Worm (Caenorhabditis elegans) whole organism, young adult: Measurements from ENCODE around the gene ttyh-1.

Source experiments
- B0019.2 ChIP-seq: fragments of 200-800 bp; sonication (Bioruptor generic); conservative IDR thresholded peaks from 2 replicates; pipeline ENCODE4 v1.3.6; 2022; ENCODE audit warnings: missing genetic modification reagents, missing genetic modification characterization, missing compliant biosample characterization
- F22D6.2 ChIP-seq: sonication (generic microtip); optimal IDR thresholded peaks from 2 replicates; lab custom pipeline; 2016; ENCODE audit warnings: mild to moderate bottlenecking, missing genetic modification characterization, missing compliant biosample characterization
- F39B2.1 ChIP-seq: fragments of 200-800 bp; sonication (Bioruptor generic); IDR thresholded peaks from 2 replicates; pipeline ENCODE4 v1.3.6; 2022; ENCODE audit warnings: missing genetic modification reagents, missing genetic modification characterization, missing compliant biosample characterization
- F49E8.2 ChIP-seq: sonication (generic microtip); optimal IDR thresholded peaks from 3 replicates; lab custom pipeline; 2017; ENCODE audit warnings: missing genetic modification characterization, mild to moderate bottlenecking, missing compliant biosample characterization, antibody characterized with exemption, moderate library complexity; ENCODE audit not compliant: insufficient read depth
- F55B11.4 ChIP-seq: sonication (generic microtip); optimal IDR thresholded peaks from 2 replicates; lab custom pipeline; 2016; ENCODE audit warnings: missing compliant biosample characterization, missing genetic modification characterization, borderline replicate concordance; ENCODE audit not compliant: insufficient read depth
- K12H6.12 ChIP-seq: fragments of 200-800 bp; sonication (Bioruptor generic); optimal IDR thresholded peaks from 2 replicates; lab custom pipeline; 2018; ENCODE audit warnings: mild to moderate bottlenecking, missing genetic modification characterization, missing compliant biosample characterization
- T07F8.4 ChIP-seq: sonication (generic microtip); optimal IDR thresholded peaks from 2 replicates; lab custom pipeline; 2016; ENCODE audit warnings: mild to moderate bottlenecking, missing genetic modification characterization, moderate library complexity, missing compliant biosample characterization
- ZK185.1 ChIP-seq: sonication (generic microtip); optimal IDR thresholded peaks from 2 replicates; lab custom pipeline; 2016; ENCODE audit warnings: mild to moderate bottlenecking, missing genetic modification characterization, missing compliant biosample characterization; ENCODE audit not compliant: poor library complexity, severe bottlenecking
- akir-1 ChIP-seq: fragments of 200-800 bp; sonication (Bioruptor generic); optimal IDR thresholded peaks from 2 replicates; lab custom pipeline; 2018; ENCODE audit warnings: mild to moderate bottlenecking, missing genetic modification characterization, moderate library complexity, missing compliant biosample characterization
- cebp-1 ChIP-seq, 2 experiments: fragments of 200-800 bp in 1 of 2; sonication (Bioruptor generic) in 1 of 2; sonication (generic microtip) in 1 of 2; IDR thresholded peaks in 1 of 2; optimal IDR thresholded peaks in 1 of 2; 2 replicates each; pipeline versions ENCODE4 v1.3.6 to Lab custom; 2017 to 2022; ENCODE audit warnings: missing compliant biosample characterization in 2 of 2, missing genetic modification characterization in 2 of 2, mild to moderate bottlenecking in 1 of 2, missing genetic modification reagents in 1 of 2, moderate library complexity in 1 of 2
- cebp-2 ChIP-seq: fragments of 200-800 bp; sonication (Bioruptor generic); IDR thresholded peaks from 2 replicates; pipeline ENCODE4 v1.3.6; 2022; ENCODE audit warnings: missing genetic modification characterization, missing compliant biosample characterization
- ceh-27 ChIP-seq: fragments of 200-800 bp; sonication (Bioruptor generic); optimal IDR thresholded peaks from 2 replicates; lab custom pipeline; 2018; ENCODE audit warnings: mild to moderate bottlenecking, missing genetic modification characterization, moderate library complexity, missing compliant biosample characterization
- dpff-1 ChIP-seq: sonication (generic microtip); optimal IDR thresholded peaks from 2 replicates; lab custom pipeline; 2017; ENCODE audit warnings: mild to moderate bottlenecking, missing genetic modification characterization, missing compliant biosample characterization
- dpl-1 ChIP-seq: fragments of 150-350 bp; optimal IDR thresholded peaks from 2 replicates; lab custom pipeline; 2014; ENCODE audit warnings: missing biosample characterization, missing genetic modification reagents, missing genetic modification characterization
- egl-44 ChIP-seq: fragments of 200-800 bp; sonication (Bioruptor generic); IDR thresholded peaks from 2 replicates; pipeline ENCODE4 v1.3.6; 2022; ENCODE audit warnings: missing genetic modification reagents, missing genetic modification characterization, missing compliant biosample characterization
- egrh-3 ChIP-seq: fragments of 200-800 bp; sonication (Bioruptor generic); IDR thresholded peaks from 2 replicates; pipeline ENCODE4 v1.3.6; 2022; ENCODE audit warnings: missing genetic modification reagents, missing genetic modification characterization, missing compliant biosample characterization
- ets-4 ChIP-seq: fragments of 200-800 bp; sonication (Bioruptor generic); optimal IDR thresholded peaks from 2 replicates; lab custom pipeline; 2018; ENCODE audit warnings: mild to moderate bottlenecking, missing genetic modification characterization, missing compliant biosample characterization
- hlh-26 ChIP-seq: fragments of 200-800 bp; sonication (Bioruptor generic); conservative IDR thresholded peaks from 2 replicates; pipeline ENCODE4 v1.3.6; 2022; ENCODE audit warnings: missing genetic modification reagents, missing genetic modification characterization, missing compliant biosample characterization
- hmg-20 ChIP-seq: fragments of 200-800 bp; sonication (Bioruptor generic); IDR thresholded peaks from 2 replicates; pipeline ENCODE4 v1.3.6; 2022; ENCODE audit warnings: missing genetic modification reagents, missing genetic modification characterization, missing compliant biosample characterization
- hrde-1 ChIP-seq: sonication (generic microtip); optimal IDR thresholded peaks from 2 replicates; lab custom pipeline; 2016; ENCODE audit warnings: missing genetic modification characterization, mild to moderate bottlenecking, missing compliant biosample characterization, moderate library complexity, missing genotype, missing genetic modification reagents, borderline replicate concordance
- lag-1 ChIP-seq: fragments of 200-800 bp; sonication (Bioruptor generic); IDR thresholded peaks from 2 replicates; pipeline ENCODE4 v1.3.6; 2022; ENCODE audit warnings: missing genetic modification reagents, missing genetic modification characterization, missing compliant biosample characterization
- let-607 ChIP-seq, 2 experiments: fragments of 200-800 bp in 1 of 2; sonication (Bioruptor generic) in 1 of 2; sonication (generic microtip) in 1 of 2; optimal IDR thresholded peaks; 2 replicates each; lab custom pipeline; 2016 to 2018; ENCODE audit warnings: mild to moderate bottlenecking in 2 of 2, missing compliant biosample characterization in 2 of 2, missing genetic modification characterization in 2 of 2, moderate library complexity in 2 of 2, missing genotype in 1 of 2
- madf-10 ChIP-seq: sonication (generic microtip); optimal IDR thresholded peaks from 2 replicates; lab custom pipeline; 2016; ENCODE audit warnings: mild to moderate bottlenecking, missing genetic modification characterization, missing compliant biosample characterization
- madf-6 ChIP-seq: fragments of 200-800 bp; sonication (Bioruptor generic); IDR thresholded peaks from 2 replicates; pipeline ENCODE4 v1.3.6; 2022; ENCODE audit warnings: missing genetic modification reagents, missing genetic modification characterization, missing compliant biosample characterization
- mes-4 ChIP-seq: sonication (generic microtip); optimal IDR thresholded peaks from 2 replicates; lab custom pipeline; 2016; ENCODE audit warnings: missing genotype, missing genetic modification characterization, missing compliant biosample characterization
- nfya-2 ChIP-seq: fragments of 200-800 bp; sonication (Bioruptor generic); IDR thresholded peaks from 2 replicates; pipeline ENCODE4 v1.3.6; 2022; ENCODE audit warnings: missing genetic modification reagents, missing genetic modification characterization, missing compliant biosample characterization
- nhr-27 ChIP-seq: fragments of 200-800 bp; sonication (Bioruptor generic); optimal IDR thresholded peaks from 2 replicates; lab custom pipeline; 2018; ENCODE audit warnings: mild to moderate bottlenecking, missing genetic modification characterization, moderate library complexity, missing compliant biosample characterization
- nhr-80 ChIP-seq: sonication (generic microtip); optimal IDR thresholded peaks from 2 replicates; lab custom pipeline; 2016; ENCODE audit warnings: missing genetic modification characterization, missing compliant biosample characterization
- pbrm-1 ChIP-seq: fragments of 200-800 bp; sonication (Bioruptor generic); IDR thresholded peaks from 2 replicates; pipeline ENCODE4 v1.3.6; 2022; ENCODE audit warnings: missing genetic modification reagents, missing genetic modification characterization, missing compliant biosample characterization
- repo-1 ChIP-seq: sonication (generic microtip); optimal IDR thresholded peaks from 2 replicates; lab custom pipeline; 2017; ENCODE audit warnings: mild to moderate bottlenecking, missing genetic modification characterization, missing compliant biosample characterization
- snpc-1.3 ChIP-seq: sonication (generic microtip); optimal IDR thresholded peaks from 2 replicates; lab custom pipeline; 2017; ENCODE audit warnings: missing genetic modification characterization, mild to moderate bottlenecking, missing compliant biosample characterization, antibody characterized with exemption, moderate library complexity, missing genotype, missing genetic modification reagents; ENCODE audit not compliant: insufficient read depth
- somi-1 ChIP-seq: fragments of 200-800 bp; sonication (Bioruptor generic); optimal IDR thresholded peaks from 2 replicates; lab custom pipeline; 2018; ENCODE audit warnings: mild to moderate bottlenecking, missing genetic modification characterization, missing compliant biosample characterization
- tbp1 ChIP-seq: fragments of 200-800 bp; sonication (Bioruptor generic); optimal IDR thresholded peaks from 2 replicates; lab custom pipeline; 2018; ENCODE audit warnings: mild to moderate bottlenecking, missing genetic modification characterization, missing compliant biosample characterization
- tbx-9 ChIP-seq: sonication (generic microtip); optimal IDR thresholded peaks from 2 replicates; lab custom pipeline; 2016; ENCODE audit warnings: borderline replicate concordance, missing genetic modification characterization, inconsistent platforms, missing compliant biosample characterization
- xnd-1 ChIP-seq: sonication (generic microtip); optimal IDR thresholded peaks from 2 replicates; lab custom pipeline; 2016; ENCODE audit warnings: missing genotype, missing genetic modification reagents, missing genetic modification characterization, missing compliant biosample characterization
- ztf-18 ChIP-seq: sonication (generic microtip); optimal IDR thresholded peaks from 2 replicates; lab custom pipeline; 2016; ENCODE audit warnings: missing genotype, mild to moderate bottlenecking, missing genetic modification characterization, missing compliant biosample characterization
- ztf-22 ChIP-seq: fragments of 200-800 bp; sonication (Bioruptor generic); optimal IDR thresholded peaks from 2 replicates; lab custom pipeline; 2018; ENCODE audit warnings: mild to moderate bottlenecking, missing genetic modification characterization, moderate library complexity, missing compliant biosample characterization
- ztf-6 ChIP-seq: fragments of 200-800 bp; sonication (Bioruptor generic); IDR thresholded peaks from 2 replicates; pipeline ENCODE4 v1.3.6; 2022; ENCODE audit warnings: missing genetic modification reagents, missing genetic modification characterization, missing compliant biosample characterization

Gene ttyh-1

ce11 chrX:11367087-11367486, 1.4 kb upstream of the ttyh-1 start:
- TF ChIP-seq dpl-1 (GFP tag; lab: Kevin White, UChicago) (no peak), nhr-80 (tag; lab: Kevin White, UChicago) (peak; percentile 32), snpc-1.3 (tag; lab: Kevin White, UChicago) (no peak), F49E8.2 (no peak), F39B2.1 (GFP tag; lab: Robert Waterston, UW) (no peak), K12H6.12 (tag; lab: Kevin White, UChicago) (no peak)
- TF ChIP-seq, all 124 proteins: peak for 1

- no peak for TF ChIP-seq tbp1 (GFP tag; lab: Kevin White, UChicago)
- no peak for TF ChIP-seq ztf-6 (GFP tag; lab: Robert Waterston, UW)
- no peak for TF ChIP-seq ceh-27
- TF ChIP-seq cebp-2 (GFP tag; lab: Robert Waterston, UW) = no peak
- TF ChIP-seq ZK185.1 (tag; lab: Kevin White, UChicago) = no peak
- TF ChIP-seq egl-44 = no peak
- no peak for TF ChIP-seq akir-1
- no peak for TF ChIP-seq xnd-1 (tag; lab: Kevin White, UChicago)
- no peak for TF ChIP-seq madf-6
- no peak for TF ChIP-seq dpff-1
- no peak for TF ChIP-seq hmg-20 (GFP tag; lab: Robert Waterston, UW)
- no peak for TF ChIP-seq lag-1 (GFP tag; lab: Robert Waterston, UW)
- TF ChIP-seq nhr-27 = no peak
- no peak for TF ChIP-seq ztf-22 (GFP tag; lab: Kevin White, UChicago)
- TF ChIP-seq F22D6.2 (tag; lab: Kevin White, UChicago) = no peak
Observed at ce11 chrX:11367640-11368039, 877 bp upstream of the ttyh-1 start.

DNA sequence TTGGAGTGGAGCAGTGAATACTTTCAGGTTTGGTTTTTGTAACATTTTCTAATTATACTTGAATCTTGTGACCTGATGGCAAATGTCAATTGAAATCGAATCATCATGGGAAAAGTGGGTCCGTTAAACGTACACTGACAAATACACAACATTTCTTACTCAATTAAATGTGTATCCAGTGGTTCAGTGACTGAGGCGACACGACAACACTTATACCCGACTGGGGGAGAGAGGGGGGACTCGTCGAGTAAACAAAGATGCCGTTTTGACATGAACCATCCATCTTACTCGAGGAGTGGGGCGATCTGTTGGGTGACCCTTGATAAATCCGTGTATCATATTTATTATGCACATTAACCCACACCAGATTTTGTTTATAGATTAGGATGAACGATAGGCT, 328 bp downstream of the ttyh-1 start:
- TF ChIP-seq xnd-1 (tag; lab: Kevin White, UChicago) (no peak), K12H6.12 (tag; lab: Kevin White, UChicago) (no peak), madf-10 (tag; lab: Kevin White, UChicago) (no peak), egrh-3 (GFP tag; lab: Robert Waterston, UW) (no peak), somi-1 (no peak), ets-4 (GFP tag; lab: Kevin White, UChicago) (no peak), T07F8.4 (tag; lab: Kevin White, UChicago) (no peak), tbx-9 (tag; lab: Kevin White, UChicago) (no peak), egl-44 (no peak), F55B11.4 (no peak), ztf-18 (no peak), F39B2.1 (GFP tag; lab: Robert Waterston, UW) (no peak), pbrm-1 (GFP tag; lab: Robert Waterston, UW) (no peak), hrde-1 (tag; lab: Kevin White, UChicago) (no peak), B0019.2 (no peak), mes-4 (tag; lab: Kevin White, UChicago) (no peak), hlh-26 (GFP tag; lab: Robert Waterston, UW) (no peak)

ce11 chrX:11370090-11370489, 1.6 kb downstream of the ttyh-1 start:
- TF ChIP-seq nfya-2 (GFP tag; lab: Robert Waterston, UW) (no peak), nhr-80 (tag; lab: Kevin White, UChicago) (peak; percentile 55), repo-1 (no peak), let-607 (tag; optimal IDR thresholded peaks at IDR 0.05; lab: Kevin White, UChicago) (peak in 1 of 2 experiments; percentile 39), cebp-1 (GFP tag; IDR thresholded peaks at IDR 0.05; lab: Robert Waterston, UW) (no peak), cebp-1 (tag; optimal IDR thresholded peaks at IDR 0.05; lab: Kevin White, UChicago) (no peak)
- TF ChIP-seq, all 124 proteins: peak for 2
